Fruit fly (Drosophila melanogaster) Kc167 (cell line): Measurements from ENCODE around the gene CG8927.

ENCODE experiments used
- insv ChIP-seq: fragments of >200 bp; optimal IDR thresholded peaks from 3 replicates; lab custom pipeline; 2018; ENCODE audit warnings: missing external identifiers
- psq ChIP-seq: fragments of >200 bp; optimal IDR thresholded peaks from 2 replicates; lab custom pipeline; 2017; ENCODE audit warnings: missing external identifiers

DNA sequence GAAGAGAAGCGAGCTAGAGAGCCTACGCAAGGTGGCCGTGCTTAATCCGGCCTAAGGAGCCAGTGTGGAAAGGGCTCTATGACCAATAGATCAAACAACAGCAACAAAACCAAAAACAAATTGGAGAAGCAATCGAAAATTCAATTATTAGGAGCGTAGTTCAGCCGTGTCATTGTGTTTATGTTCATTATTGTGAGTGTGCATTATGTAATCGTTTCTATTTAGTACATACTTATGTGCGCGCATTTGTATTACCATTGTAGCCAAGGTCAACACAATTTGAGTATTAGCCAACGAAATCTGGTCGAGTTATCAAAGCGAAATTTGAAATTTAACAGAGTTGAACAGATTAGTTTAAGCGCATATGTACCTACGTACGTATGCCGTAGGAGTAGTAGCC is 32.1 kb upstream of the CG8927 start:
- TF ChIP-seq psq (no peak), insv (lab: Kevin White, UChicago) (no peak)
